Fruit fly (Drosophila melanogaster): ENCODE results near the gene Las.

dm6 chr3L:20446030-20446429 is 13.9 kb upstream of the Las start:
- TF ChIP-seq h (optimal IDR thresholded peaks at IDR 0.05), result no peak
- TF ChIP-seq psq (optimal IDR thresholded peaks at IDR 0.05), result no peak

Measured in Kc167 (cell line).